Worm (Caenorhabditis elegans) whole organism, L3 larva: Measurements from ENCODE around the gene F42E11.3.

Experiments
- ZK546.5 ChIP-seq: sonication (generic microtip); optimal IDR thresholded peaks from 2 replicates; lab custom pipeline; 2017; ENCODE audit warnings: missing biosample characterization, missing genetic modification characterization
- aly-2 ChIP-seq: fragments of 150-350 bp; optimal IDR thresholded peaks from 2 replicates; lab custom pipeline; 2014; ENCODE audit warnings: missing biosample characterization, missing genetic modification characterization
- ama-1 ChIP-seq: fragments of 150-350 bp; optimal IDR thresholded peaks from 2 replicates; lab custom pipeline; 2018
- ceh-28 ChIP-seq: fragments of 150-350 bp; optimal IDR thresholded peaks from 2 replicates; lab custom pipeline; 2014; ENCODE audit warnings: missing biosample characterization, missing genetic modification reagents, missing genetic modification characterization
- ceh-82 ChIP-seq: fragments of 150-350 bp; optimal IDR thresholded peaks from 2 replicates; lab custom pipeline; 2014; ENCODE audit warnings: missing biosample characterization, missing genetic modification characterization
- ceh-9 ChIP-seq: sonication (generic microtip); optimal IDR thresholded peaks from 2 replicates; lab custom pipeline; 2018; ENCODE audit warnings: missing biosample characterization, missing genetic modification characterization
- daf-12 ChIP-seq: fragments of 150-350 bp; optimal IDR thresholded peaks from 2 replicates; lab custom pipeline; 2014; ENCODE audit warnings: missing biosample characterization, missing genetic modification reagents, missing genetic modification characterization
- egl-5 ChIP-seq: fragments of 150-350 bp; optimal IDR thresholded peaks from 2 replicates; lab custom pipeline; 2017; ENCODE audit warnings: missing biosample characterization, missing genetic modification reagents, missing genetic modification characterization, inconsistent platforms
- elt-1 ChIP-seq: fragments of 150-350 bp; optimal IDR thresholded peaks from 2 replicates; lab custom pipeline; 2014; ENCODE audit warnings: missing biosample characterization, missing genetic modification characterization
- elt-2 ChIP-seq: sonication (generic microtip); optimal IDR thresholded peaks from 2 replicates; lab custom pipeline; 2016; ENCODE audit warnings: missing genetic modification reagents, mild to moderate bottlenecking, missing genetic modification characterization, missing compliant biosample characterization
- elt-3 ChIP-seq, 3 experiments: fragments of 150-350 bp in 1 of 3; sonication (generic microtip) in 2 of 3; optimal IDR thresholded peaks; 2 replicates in 2 of 3; 4 replicates in 1 of 3; lab custom pipeline; 2014 to 2017; ENCODE audit warnings: missing biosample characterization in 3 of 3, missing genetic modification characterization in 3 of 3
- eor-1 ChIP-seq, 2 experiments: fragments of 150-350 bp; optimal IDR thresholded peaks; 2 replicates each; lab custom pipeline; 2014 to 2018; ENCODE audit warnings: missing biosample characterization in 2 of 2, missing genetic modification characterization in 2 of 2
- fkh-10 ChIP-seq: sonication (generic microtip); optimal IDR thresholded peaks from 2 replicates; lab custom pipeline; 2017; ENCODE audit warnings: missing biosample characterization, missing genetic modification reagents, missing genetic modification characterization
- fkh-2 ChIP-seq: fragments of 150-350 bp; optimal IDR thresholded peaks from 2 replicates; lab custom pipeline; 2014; ENCODE audit warnings: missing biosample characterization, missing genetic modification reagents, missing genetic modification characterization
- hmg-11 ChIP-seq: sonication (generic microtip); optimal IDR thresholded peaks from 2 replicates; lab custom pipeline; 2016; ENCODE audit warnings: missing genetic modification characterization, missing compliant biosample characterization
- lin-15B ChIP-seq: fragments of 150-350 bp; optimal IDR thresholded peaks from 2 replicates; lab custom pipeline; 2014; ENCODE audit warnings: missing biosample characterization, missing genetic modification characterization
- mdl-1 ChIP-seq: fragments of 150-350 bp; optimal IDR thresholded peaks from 2 replicates; lab custom pipeline; 2014; ENCODE audit warnings: missing biosample characterization, missing genetic modification characterization
- nhr-11 ChIP-seq: fragments of 150-350 bp; optimal IDR thresholded peaks from 2 replicates; lab custom pipeline; 2014; ENCODE audit warnings: missing biosample characterization, missing genetic modification characterization
- nhr-12 ChIP-seq: fragments of 150-350 bp; optimal IDR thresholded peaks from 2 replicates; lab custom pipeline; 2014; ENCODE audit warnings: missing biosample characterization, missing genetic modification characterization
- nhr-237 ChIP-seq: fragments of 150-350 bp; optimal IDR thresholded peaks from 2 replicates; lab custom pipeline; 2014; ENCODE audit warnings: missing biosample characterization, missing genetic modification characterization
- nhr-25 ChIP-seq: sonication (generic microtip); optimal IDR thresholded peaks from 2 replicates; lab custom pipeline; 2017; ENCODE audit warnings: missing biosample characterization, missing genetic modification characterization
- nhr-43 ChIP-seq: sonication (generic microtip); optimal IDR thresholded peaks from 2 replicates; lab custom pipeline; 2016; ENCODE audit warnings: mild to moderate bottlenecking, missing genetic modification characterization, missing compliant biosample characterization; ENCODE audit not compliant: poor library complexity, severe bottlenecking
- nhr-67 ChIP-seq: fragments of 150-350 bp; optimal IDR thresholded peaks from 2 replicates; lab custom pipeline; 2014; ENCODE audit warnings: missing biosample characterization, missing genetic modification characterization
- nhr-76 ChIP-seq: fragments of 150-350 bp; sonication (generic microtip); optimal IDR thresholded peaks from 5 replicates; lab custom pipeline; 2014; ENCODE audit warnings: missing biosample characterization, missing genetic modification characterization
- nhr-77 ChIP-seq: fragments of 150-350 bp; optimal IDR thresholded peaks from 2 replicates; lab custom pipeline; 2014; ENCODE audit warnings: missing biosample characterization, missing genetic modification characterization
- pha-4 ChIP-seq: fragments of 150-350 bp; optimal IDR thresholded peaks from 2 replicates; lab custom pipeline; 2014; ENCODE audit warnings: missing biosample characterization, missing genetic modification reagents, missing genetic modification characterization
- pqm-1 ChIP-seq: fragments of 150-350 bp; optimal IDR thresholded peaks from 2 replicates; lab custom pipeline; 2017; ENCODE audit warnings: missing biosample characterization, missing genetic modification characterization, inconsistent platforms
- sea-2 ChIP-seq: fragments of 150-350 bp; sonication (generic microtip); optimal IDR thresholded peaks from 4 replicates; lab custom pipeline; 2014; ENCODE audit warnings: missing biosample characterization, missing genetic modification reagents, missing genetic modification characterization
- skn-1 ChIP-seq: fragments of 150-350 bp; optimal IDR thresholded peaks from 2 replicates; lab custom pipeline; 2014; ENCODE audit warnings: missing biosample characterization, missing genetic modification characterization
- snpc-4 ChIP-seq: fragments of 150-350 bp; optimal IDR thresholded peaks from 2 replicates; lab custom pipeline; 2014; ENCODE audit warnings: missing biosample characterization, missing genetic modification characterization
- unc-39 ChIP-seq: sonication (generic microtip); optimal IDR thresholded peaks from 4 replicates; lab custom pipeline; 2017; ENCODE audit warnings: missing biosample characterization, missing genetic modification characterization
- unc-62 ChIP-seq: fragments of 150-350 bp; sonication (generic microtip); optimal IDR thresholded peaks from 4 replicates; lab custom pipeline; 2014; ENCODE audit warnings: missing biosample characterization, missing genetic modification reagents, missing genetic modification characterization
- zag-1 ChIP-seq: fragments of 150-350 bp; optimal IDR thresholded peaks from 2 replicates; lab custom pipeline; 2014; ENCODE audit warnings: missing biosample characterization, missing genetic modification characterization
- ztf-4 ChIP-seq: fragments of 150-350 bp; optimal IDR thresholded peaks from 2 replicates; lab custom pipeline; 2014; ENCODE audit warnings: missing biosample characterization, missing genetic modification characterization

The F42E11.3 gene

ce11 chrX:11355856-11356255 is 19.6 kb downstream of the F42E11.3 start:
- TF ChIP-seq snpc-4 (tag; lab: Kevin White, UChicago) (no peak), sea-2 (GFP tag; lab: Kevin White, UChicago) (no peak), nhr-12 (no peak), egl-5 (tag; lab: Kevin White, UChicago) (no peak)

DNA sequence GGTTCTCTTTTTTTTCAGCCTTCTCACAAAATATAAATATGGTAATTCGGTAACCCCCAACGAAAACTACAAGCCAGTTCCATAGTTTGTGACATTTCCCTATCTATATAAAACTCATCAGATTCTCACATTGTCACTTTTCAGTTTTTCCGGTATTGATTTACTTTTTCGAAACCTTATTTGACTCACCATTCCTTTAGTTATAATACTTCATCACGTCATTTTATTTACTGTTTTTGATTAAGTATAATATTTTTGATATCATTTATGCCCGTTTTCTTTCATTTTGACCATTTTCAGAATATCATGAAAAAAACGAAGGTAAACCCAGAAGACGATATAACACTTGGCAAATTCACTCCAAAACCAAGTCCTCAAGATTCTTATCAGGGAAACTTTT is 23.6 kb downstream of the F42E11.3 start, which contains the start of gene pgp-3:
pgp-3 (plus strand) TSS at position 301 of the 400 bp plus-strand sequence.
- TF ChIP-seq hmg-11 (tag; lab: Kevin White, UChicago) (no peak), nhr-76 (no peak), fkh-2 (tag; lab: Kevin White, UChicago) (no peak), egl-5 (tag; lab: Kevin White, UChicago) (no peak), nhr-12 (no peak), ztf-4 (tag; lab: Kevin White, UChicago) (no peak), zag-1 (tag; lab: Kevin White, UChicago) (no peak), eor-1 (tag; optimal IDR thresholded peaks at IDR 0.05; lab: Kevin White, UChicago) (no peak), fkh-10 (GFP tag; lab: Kevin White, UChicago) (no peak), unc-62 (GFP tag; lab: Kevin White, UChicago) (no peak), nhr-11 (tag; lab: Kevin White, UChicago) (no peak), ceh-82 (no peak), skn-1 (tag; lab: Kevin White, UChicago) (no peak), nhr-77 (tag; lab: Kevin White, UChicago) (no peak), aly-2 (tag; lab: Kevin White, UChicago) (no peak), nhr-67 (tag; lab: Kevin White, UChicago) (no peak), ceh-28 (tag; lab: Kevin White, UChicago) (no peak), ceh-9 (no peak), elt-1 (tag; lab: Kevin White, UChicago) (no peak)
- TF ChIP-seq, all 47 proteins: peak for 0

DNA sequence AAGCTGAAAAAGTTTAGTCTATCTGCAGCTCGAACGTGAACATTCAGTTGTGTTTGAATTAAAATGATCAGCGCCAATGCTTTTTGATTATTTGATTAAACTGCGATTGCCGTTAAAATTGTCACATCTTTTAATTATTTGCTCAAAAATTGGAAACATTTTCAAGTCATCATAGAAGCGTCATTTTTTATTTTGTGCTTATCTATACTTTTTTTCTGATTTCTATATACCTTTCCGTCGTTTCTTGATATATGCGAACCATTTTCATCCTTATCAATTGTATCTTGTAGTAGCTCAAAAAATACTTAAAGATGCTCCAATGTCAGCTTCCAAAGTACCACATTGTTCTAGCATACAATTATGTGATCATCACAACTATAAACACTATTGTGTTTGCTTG is 24.1 kb downstream of the F42E11.3 start:
- TF ChIP-seq pqm-1 (tag; lab: Kevin White, UChicago) (peak; percentile 21), elt-2 (tag; lab: Kevin White, UChicago) (peak; percentile 91), zag-1 (tag; lab: Kevin White, UChicago) (no peak)
- TF ChIP-seq, all 47 proteins: peak for 2

DNA sequence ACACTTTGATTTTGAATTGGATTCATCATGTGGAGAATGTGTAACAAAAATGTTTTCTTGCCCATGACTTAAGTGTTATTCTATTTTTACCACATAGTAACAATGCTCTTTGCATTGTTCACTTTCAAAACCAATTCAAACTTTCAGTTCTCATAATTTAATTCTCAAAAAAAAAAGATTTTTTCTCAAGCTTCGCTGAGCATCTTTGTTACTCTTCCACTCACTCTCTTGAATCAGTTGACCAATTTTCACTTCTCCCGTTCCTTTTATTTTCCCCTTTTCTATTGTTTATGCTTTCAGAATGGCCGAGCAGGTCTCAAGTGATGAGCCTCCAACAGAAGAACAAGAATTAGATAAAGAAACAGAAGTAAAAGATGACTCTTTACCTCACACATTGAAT is 29.3 kb downstream of the F42E11.3 start, which contains the start of gene oct-2:
oct-2 (plus strand) TSS at position 301 of the 400 bp plus-strand sequence.
- TF ChIP-seq elt-2 (tag; lab: Kevin White, UChicago) (no peak), elt-1 (tag; lab: Kevin White, UChicago) (no peak), ZK546.5 (tag; lab: Kevin White, UChicago) (no peak), nhr-237 (no peak), daf-12 (no peak), nhr-43 (tag; lab: Kevin White, UChicago) (no peak), sea-2 (GFP tag; lab: Kevin White, UChicago) (no peak), nhr-76 (no peak), elt-3 (tag; optimal IDR thresholded peaks at IDR 0.05; lab: Kevin White, UChicago) (no peak), ama-1 (lab: Kevin White, UChicago) (no peak), mdl-1 (tag; lab: Kevin White, UChicago) (no peak), snpc-4 (tag; lab: Kevin White, UChicago) (no peak), ceh-28 (tag; lab: Kevin White, UChicago) (no peak), pha-4 (tag; lab: Kevin White, UChicago) (no peak), fkh-10 (GFP tag; lab: Kevin White, UChicago) (no peak), lin-15B (no peak), pqm-1 (tag; lab: Kevin White, UChicago) (no peak), skn-1 (tag; lab: Kevin White, UChicago) (no peak)

DNA sequence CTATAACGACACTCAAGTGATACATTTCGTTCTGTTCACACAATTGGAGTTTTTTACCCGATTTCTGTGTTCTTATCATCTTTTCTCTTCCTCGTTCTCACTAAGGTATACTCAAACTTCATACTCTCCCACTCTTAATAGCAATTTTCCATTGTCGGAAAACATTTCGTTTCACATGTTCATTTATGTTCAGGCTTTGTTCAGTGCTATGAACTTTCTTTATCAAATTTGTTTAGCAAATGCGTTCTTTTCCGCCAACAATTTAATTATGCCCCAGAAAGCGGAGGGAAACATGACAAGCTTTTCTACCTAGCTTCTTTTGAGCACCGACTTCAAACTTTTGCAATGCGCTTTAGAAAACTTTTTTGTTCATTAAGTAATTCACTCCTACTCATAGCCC is 29.9 kb downstream of the F42E11.3 start:
- TF ChIP-seq elt-2 (tag; lab: Kevin White, UChicago), result peak; percentile 52
- no peak for TF ChIP-seq unc-39
- no peak for TF ChIP-seq nhr-25
- TF ChIP-seq ZK546.5 (tag; lab: Kevin White, UChicago), result no peak
